Worm (Caenorhabditis elegans) whole organism, mixed stage, embryonic: ENCODE measurements around the gene K05F1.13.

Experiments
- M03D4.4 ChIP-seq: sonication (generic microtip); optimal IDR thresholded peaks from 2 replicates; lab custom pipeline; 2017; ENCODE audit warnings: mild to moderate bottlenecking, missing genetic modification characterization, missing compliant biosample characterization
- bed-3 ChIP-seq: fragments of 200-800 bp; sonication (Bioruptor generic); optimal IDR thresholded peaks from 3 replicates; lab custom pipeline; 2018; ENCODE audit warnings: mild to moderate bottlenecking, missing genetic modification characterization, moderate library complexity, missing compliant biosample characterization
- blmp-1 ChIP-seq: fragments of 150-350 bp; optimal IDR thresholded peaks from 2 replicates; lab custom pipeline; 2014; ENCODE audit warnings: missing biosample characterization, missing genetic modification characterization
- ceh-39 ChIP-seq: fragments of 150-350 bp; optimal IDR thresholded peaks from 2 replicates; lab custom pipeline; 2014; ENCODE audit warnings: missing biosample characterization, missing genetic modification characterization
- ceh-43 ChIP-seq: fragments of 200-800 bp; sonication (Bioruptor generic); optimal IDR thresholded peaks from 2 replicates; lab custom pipeline; 2018; ENCODE audit warnings: mild to moderate bottlenecking, missing genetic modification characterization, moderate library complexity, missing compliant biosample characterization
- ceh-83 ChIP-seq: fragments of 200-800 bp; sonication (Bioruptor generic); optimal IDR thresholded peaks from 2 replicates; lab custom pipeline; 2018; ENCODE audit warnings: mild to moderate bottlenecking, missing genetic modification characterization, missing compliant biosample characterization
- ces-1 ChIP-seq: fragments of 150-350 bp; optimal IDR thresholded peaks from 2 replicates; lab custom pipeline; 2014; ENCODE audit warnings: missing biosample characterization, missing genetic modification reagents, missing genetic modification characterization
- cnd-1 ChIP-seq: fragments of 200-800 bp; sonication (Bioruptor generic); optimal IDR thresholded peaks from 2 replicates; lab custom pipeline; 2018; ENCODE audit warnings: mild to moderate bottlenecking, missing genetic modification characterization, missing compliant biosample characterization
- elt-1 ChIP-seq: sonication (generic microtip); optimal IDR thresholded peaks from 2 replicates; lab custom pipeline; 2017; ENCODE audit warnings: missing genetic modification characterization, mild to moderate bottlenecking, missing compliant biosample characterization, antibody characterized with exemption, moderate library complexity, borderline replicate concordance; ENCODE audit not compliant: insufficient read depth
- elt-3 ChIP-seq: fragments of 150-350 bp; optimal IDR thresholded peaks from 2 replicates; lab custom pipeline; 2014; ENCODE audit warnings: missing biosample characterization, missing genetic modification characterization
- flh-1 ChIP-seq: fragments of 200-800 bp; sonication (Bioruptor generic); optimal IDR thresholded peaks from 2 replicates; lab custom pipeline; 2018; ENCODE audit warnings: mild to moderate bottlenecking, missing genetic modification characterization, moderate library complexity, missing compliant biosample characterization
- ham-2 ChIP-seq: fragments of 200-800 bp; sonication (Bioruptor generic); optimal IDR thresholded peaks from 2 replicates; lab custom pipeline; 2018; ENCODE audit warnings: mild to moderate bottlenecking, missing genetic modification characterization, missing compliant biosample characterization
- hlh-1 ChIP-seq: fragments of 150-350 bp; optimal IDR thresholded peaks from 2 replicates; lab custom pipeline; 2014; ENCODE audit warnings: missing biosample characterization, missing genetic modification reagents, missing genetic modification characterization
- lin-13 ChIP-seq: fragments of 150-350 bp; optimal IDR thresholded peaks from 2 replicates; lab custom pipeline; 2014; ENCODE audit warnings: missing biosample characterization, missing genetic modification characterization
- lin-32 ChIP-seq: fragments of 200-800 bp; sonication (Bioruptor generic); optimal IDR thresholded peaks from 2 replicates; lab custom pipeline; 2018; ENCODE audit warnings: mild to moderate bottlenecking, missing genetic modification characterization, missing compliant biosample characterization
- lsy-2 ChIP-seq: fragments of 150-350 bp; optimal IDR thresholded peaks from 2 replicates; lab custom pipeline; 2014; ENCODE audit warnings: missing biosample characterization, missing genetic modification characterization
- mab-5 ChIP-seq: fragments of 150-350 bp; optimal IDR thresholded peaks from 2 replicates; lab custom pipeline; 2014; ENCODE audit warnings: missing biosample characterization, missing genetic modification characterization
- mep-1 ChIP-seq: fragments of 150-350 bp; optimal IDR thresholded peaks from 2 replicates; lab custom pipeline; 2017; ENCODE audit warnings: missing biosample characterization, missing genetic modification reagents, missing genetic modification characterization, inconsistent platforms
- nhr-12 ChIP-seq: fragments of 150-350 bp; optimal IDR thresholded peaks from 2 replicates; lab custom pipeline; 2014; ENCODE audit warnings: missing biosample characterization, missing genetic modification characterization
- nhr-2 ChIP-seq: fragments of 150-350 bp; optimal IDR thresholded peaks from 2 replicates; lab custom pipeline; 2014; ENCODE audit warnings: missing biosample characterization, missing genetic modification characterization
- nhr-237 ChIP-seq: fragments of 150-350 bp; optimal IDR thresholded peaks from 2 replicates; lab custom pipeline; 2014; ENCODE audit warnings: missing biosample characterization, missing genetic modification characterization
- nhr-28 ChIP-seq: fragments of 150-350 bp; optimal IDR thresholded peaks from 2 replicates; lab custom pipeline; 2014; ENCODE audit warnings: missing biosample characterization, missing genetic modification characterization
- nhr-76 ChIP-seq: sonication (generic microtip); optimal IDR thresholded peaks from 2 replicates; lab custom pipeline; 2017; ENCODE audit warnings: missing biosample characterization, missing genetic modification characterization
- pha-4 ChIP-seq: fragments of 150-350 bp; optimal IDR thresholded peaks from 2 replicates; lab custom pipeline; 2018; ENCODE audit warnings: missing biosample characterization, missing genetic modification reagents, missing genetic modification characterization
- sem-2 ChIP-seq: fragments of 200-800 bp; sonication (Bioruptor generic); optimal IDR thresholded peaks from 2 replicates; lab custom pipeline; 2018; ENCODE audit warnings: mild to moderate bottlenecking, missing genetic modification characterization, missing compliant biosample characterization
- snpc-4 ChIP-seq: fragments of 150-350 bp; optimal IDR thresholded peaks from 2 replicates; lab custom pipeline; 2014; ENCODE audit warnings: missing biosample characterization, missing genetic modification characterization
- sptf-1 ChIP-seq: sonication (generic microtip); optimal IDR thresholded peaks from 2 replicates; lab custom pipeline; 2017; ENCODE audit warnings: mild to moderate bottlenecking, missing genetic modification characterization, moderate library complexity, missing compliant biosample characterization
- tbx-8 ChIP-seq: fragments of 200-800 bp; sonication (Bioruptor generic); optimal IDR thresholded peaks from 2 replicates; lab custom pipeline; 2018; ENCODE audit warnings: mild to moderate bottlenecking, missing genetic modification characterization, moderate library complexity, missing compliant biosample characterization
- unc-120 ChIP-seq: sonication (generic microtip); optimal IDR thresholded peaks from 2 replicates; lab custom pipeline; 2017; ENCODE audit warnings: missing genetic modification characterization, missing compliant biosample characterization; ENCODE audit not compliant: poor library complexity, severe bottlenecking
- unc-39 ChIP-seq: fragments of 150-350 bp; optimal IDR thresholded peaks from 2 replicates; lab custom pipeline; 2014; ENCODE audit warnings: missing biosample characterization, missing genetic modification characterization
- unc-62 ChIP-seq: fragments of 150-350 bp; optimal IDR thresholded peaks from 2 replicates; lab custom pipeline; 2014; ENCODE audit warnings: missing biosample characterization, missing genetic modification reagents, missing genetic modification characterization
- zip-8 ChIP-seq: fragments of 150-350 bp; optimal IDR thresholded peaks from 2 replicates; lab custom pipeline; 2014; ENCODE audit warnings: missing biosample characterization, missing genetic modification characterization
- ztf-11 ChIP-seq: fragments of 150-350 bp; optimal IDR thresholded peaks from 2 replicates; lab custom pipeline; 2014; ENCODE audit warnings: missing biosample characterization, missing genetic modification characterization

The K05F1.13 gene

ce11 chrII:5790313-5790773 is 1.4 kb downstream of the K05F1.13 start, which contains the start of gene lect-2:
Gene lect-2 (plus strand): TSS chrII:5790723.
- TF ChIP-seq nhr-76 (tag; lab: Kevin White, UChicago) (no peak), elt-3 (tag; lab: Kevin White, UChicago) (no peak), unc-120 (tag; lab: Kevin White, UChicago) (peak; percentile 6), elt-1 (tag; lab: Kevin White, UChicago) (peak; percentile 84), unc-62 (GFP tag; lab: Kevin White, UChicago) (peak; percentile 28), nhr-28 (tag; lab: Kevin White, UChicago) (no peak), nhr-2 (peak; percentile 35), hlh-1 (tag; lab: Kevin White, UChicago) (peak; percentile 94), lsy-2 (tag; lab: Kevin White, UChicago) (no peak), snpc-4 (tag; lab: Kevin White, UChicago) (no peak)

ce11 chrII:5792490-5792889 is 3.6 kb downstream of the K05F1.13 start, which contains the start of gene K05F1.14:
Gene K05F1.14 (minus strand): TSS chrII:5792590.
- TF ChIP-seq lin-32: no peak
- no peak for TF ChIP-seq mep-1 (tag; lab: Kevin White, UChicago)
- no peak for TF ChIP-seq hlh-1 (tag; lab: Kevin White, UChicago)
- TF ChIP-seq unc-39 (tag; lab: Kevin White, UChicago): no peak
- TF ChIP-seq cnd-1 (tag; lab: Kevin White, UChicago): no peak
- TF ChIP-seq lsy-2 (tag; lab: Kevin White, UChicago): no peak
- TF ChIP-seq unc-62 (GFP tag; lab: Kevin White, UChicago): no peak
- no peak for TF ChIP-seq tbx-8
- no peak for TF ChIP-seq pha-4 (tag; lab: Kevin White, UChicago)

ce11 chrII:5794195-5794594 is 5.3 kb downstream of the K05F1.13 start, which contains the start of gene acdh-8:
Gene acdh-8 (plus strand): TSS chrII:5794495.
- no peak for TF ChIP-seq lin-13
- TF ChIP-seq hlh-1 (tag; lab: Kevin White, UChicago): no peak
- no peak for TF ChIP-seq unc-62 (GFP tag; lab: Kevin White, UChicago)
- TF ChIP-seq blmp-1 (tag; lab: Kevin White, UChicago): no peak
- TF ChIP-seq mab-5: no peak
- no peak for TF ChIP-seq nhr-76 (tag; lab: Kevin White, UChicago)
- TF ChIP-seq ceh-39 (tag; lab: Kevin White, UChicago): no peak
- TF ChIP-seq flh-1 (GFP tag; lab: Kevin White, UChicago): no peak
- no peak for TF ChIP-seq bed-3
- no peak for TF ChIP-seq ces-1 (GFP tag; lab: Kevin White, UChicago)
- no peak for TF ChIP-seq elt-1 (tag; lab: Kevin White, UChicago)
- no peak for TF ChIP-seq nhr-237 (tag; lab: Kevin White, UChicago)
- TF ChIP-seq snpc-4 (tag; lab: Kevin White, UChicago): no peak

- TF ChIP-seq ztf-11 (tag; lab: Kevin White, UChicago) (no peak), nhr-28 (tag; lab: Kevin White, UChicago) (no peak), ceh-83 (GFP tag; lab: Kevin White, UChicago) (no peak), nhr-76 (tag; lab: Kevin White, UChicago) (no peak), mep-1 (tag; lab: Kevin White, UChicago) (no peak), M03D4.4 (no peak), sptf-1 (tag; lab: Kevin White, UChicago) (no peak), tbx-8 (no peak), elt-3 (tag; lab: Kevin White, UChicago) (no peak), pha-4 (tag; lab: Kevin White, UChicago) (no peak), ceh-43 (GFP tag; lab: Kevin White, UChicago) (no peak), lsy-2 (tag; lab: Kevin White, UChicago) (no peak), cnd-1 (tag; lab: Kevin White, UChicago) (no peak), unc-62 (GFP tag; lab: Kevin White, UChicago) (no peak)
These were observed 8.5 kb downstream of the K05F1.13 start, which contains the start of the genes msp-63 and msp-142 for ce11 chrII:5797348-5797977. Gene msp-63 (minus strand): TSS chrII:5797448. Gene msp-142 (plus strand): TSS chrII:5797927.

ce11 chrII:5799553-5799952 is 10.6 kb downstream of the K05F1.13 start, which contains the start of gene K05F1.8:
Gene K05F1.8 (minus strand): TSS chrII:5799653.
- TF ChIP-seq cnd-1 (tag; lab: Kevin White, UChicago) (no peak), bed-3 (no peak), zip-8 (tag; lab: Kevin White, UChicago) (no peak), blmp-1 (tag; lab: Kevin White, UChicago) (no peak), sem-2 (no peak), M03D4.4 (no peak), nhr-237 (tag; lab: Kevin White, UChicago) (no peak), elt-1 (tag; lab: Kevin White, UChicago) (no peak), nhr-28 (tag; lab: Kevin White, UChicago) (no peak), ham-2 (GFP tag; lab: Kevin White, UChicago) (no peak), ces-1 (GFP tag; lab: Kevin White, UChicago) (no peak), nhr-76 (tag; lab: Kevin White, UChicago) (no peak), lin-32 (no peak), hlh-1 (tag; lab: Kevin White, UChicago) (no peak), mep-1 (tag; lab: Kevin White, UChicago) (no peak), nhr-12 (tag; lab: Kevin White, UChicago) (no peak), flh-1 (GFP tag; lab: Kevin White, UChicago) (no peak)
